Worm (Caenorhabditis elegans): ENCODE measurements around the gene fbxa-209.
A peak's percentile ranks its signal among the peaks of the same experiment; 100 is the strongest.

The fbxa-209 gene

ce11 chrV:15395347-15395746 lies 31.5 kb downstream of the fbxa-209 start, which contains the start of gene cyb-3:
TSS of gene cyb-3 (plus strand) at chrV:15395696.
- TF ChIP-seq ztf-28 (GFP tag; IDR thresholded peaks at IDR 0.05) (no peak), egrh-3 (GFP tag; IDR thresholded peaks at IDR 0.05) (no peak), lin-54 (GFP tag; optimal IDR thresholded peaks at IDR 0.05) (peak; percentile 75), tlf-1 (GFP tag; optimal IDR thresholded peaks at IDR 0.05) (peak; percentile 48), snpc-1.1 (tag; optimal IDR thresholded peaks at IDR 0.05; ENCODE audit: insufficient read depth) (no peak), pbrm-1 (GFP tag; IDR thresholded peaks at IDR 0.05) (peak; percentile 28; the same call in 1 of the 2 replicates), mel-28 (tag; optimal IDR thresholded peaks at IDR 0.05; ENCODE audit: borderline replicate concordance) (no peak), hsf-1 (GFP tag; IDR thresholded peaks at IDR 0.05) (peak; percentile 86), F33H1.4 (GFP tag; IDR thresholded peaks at IDR 0.05) (peak; percentile 71), mcd-1 (GFP tag; IDR thresholded peaks at IDR 0.05) (peak; percentile 84), ceh-91 (GFP tag; IDR thresholded peaks at IDR 0.05) (peak; percentile 91), lsl-1 (GFP tag; optimal IDR thresholded peaks at IDR 0.05) (peak; percentile 82), nhr-27 (tag; optimal IDR thresholded peaks at IDR 0.05) (no peak), dpl-1 (GFP tag; optimal IDR thresholded peaks at IDR 0.05) (peak; percentile 85), F49E8.2 (tag; optimal IDR thresholded peaks at IDR 0.05; ENCODE audit: insufficient read depth) (peak; percentile 80), athp-1 (tag; optimal IDR thresholded peaks at IDR 0.05) (peak; percentile 7), ztf-18 (tag; optimal IDR thresholded peaks at IDR 0.05) (peak; percentile 20), rcor-1 (GFP tag; IDR thresholded peaks at IDR 0.05) (peak; percentile 59; the same call in 1 of the 2 replicates), D2030.7 (GFP tag; IDR thresholded peaks at IDR 0.05) (peak; percentile 91), xnd-1 (tag; optimal IDR thresholded peaks at IDR 0.05) (peak; percentile 82), unc-130 (GFP tag; optimal IDR thresholded peaks at IDR 0.05) (peak; percentile 36), aptf-2 (GFP tag; conservative IDR thresholded peaks at IDR 0.05) (no peak), snpc-4 (GFP tag; optimal IDR thresholded peaks at IDR 0.05) (peak; percentile 1), snpc-4 (tag; optimal IDR thresholded peaks at IDR 0.05) (peak in 1 of 4 experiments; percentile 53), efl-1 (GFP tag; optimal IDR thresholded peaks at IDR 0.05) (peak; percentile 95), madf-3 (GFP tag; IDR thresholded peaks at IDR 0.05) (peak; percentile 89), F10E7.11 (tag; optimal IDR thresholded peaks at IDR 0.05) (no peak), ZK185.1 (tag; optimal IDR thresholded peaks at IDR 0.05; ENCODE audit: poor library complexity, severe bottlenecking) (no peak), akir-1 (GFP tag; optimal IDR thresholded peaks at IDR 0.05) (no peak), rpc-1 (optimal IDR thresholded peaks at IDR 0.05) (no peak), rpc-1 (tag; optimal IDR thresholded peaks at IDR 0.05) (no peak), snpc-3.4 (tag; optimal IDR thresholded peaks at IDR 0.05) (peak; percentile 68), Y95B8A.8 (GFP tag; IDR thresholded peaks at IDR 0.05) (peak; percentile 67; the same call in 1 of the 2 replicates), hmg-1.2 (GFP tag; IDR thresholded peaks at IDR 0.05) (peak; percentile 55; the same call in 1 of the 2 replicates), Y53G8AR.9 (GFP tag; conservative IDR thresholded peaks at IDR 0.05) (0 out of 2 replicates have a peak, but pooled peaks have one; percentile 24), nhr-179 (tag; optimal IDR thresholded peaks at IDR 0.05) (no peak), B0261.1 (tag; optimal IDR thresholded peaks at IDR 0.05) (peak; percentile 18), attf-6 (GFP tag; IDR thresholded peaks at IDR 0.05) (no peak), tbp1 (GFP tag; optimal IDR thresholded peaks at IDR 0.05) (peak; percentile 53), B0019.2 (GFP tag; conservative IDR thresholded peaks at IDR 0.05) (peak; percentile 80), dox-1 (GFP tag; IDR thresholded peaks at IDR 0.05) (peak; percentile 60; the same call in 1 of the 2 replicates), hlh-12 (tag; optimal IDR thresholded peaks at IDR 0.05) (no peak), F55B11.4 (tag; optimal IDR thresholded peaks at IDR 0.05; ENCODE audit: borderline replicate concordance, insufficient read depth) (no peak), F23B12.7 (tag; optimal IDR thresholded peaks at IDR 0.05; ENCODE audit: insufficient read depth) (no peak), lin-26 (GFP tag; IDR thresholded peaks at IDR 0.05) (no peak), madf-8 (GFP tag; conservative IDR thresholded peaks at IDR 0.05) (peak; percentile 92), madf-6 (GFP tag; IDR thresholded peaks at IDR 0.05) (peak; percentile 95), lin-35 (GFP tag; optimal IDR thresholded peaks at IDR 0.05) (peak in 1 of 3 experiments; percentile 69)
